Worm (Caenorhabditis elegans): ENCODE data around the gene C50E3.6.

C50E3.6 gene

ce11 chrV:7634657-7635056, 44.3 kb upstream of the C50E3.6 start, which contains the start of gene srd-31:
Gene srd-31 (minus strand): TSS chrV:7634757.
- TF ChIP-seq mcd-1 (GFP tag; IDR thresholded peaks at IDR 0.05) (no peak), aptf-2 (GFP tag; conservative IDR thresholded peaks at IDR 0.05) (no peak), C06A6.2 (GFP tag; conservative IDR thresholded peaks at IDR 0.05) (no peak), lag-1 (GFP tag; IDR thresholded peaks at IDR 0.05) (no peak), bed-2 (GFP tag; IDR thresholded peaks at IDR 0.05) (no peak), hrde-1 (tag; optimal IDR thresholded peaks at IDR 0.05; ENCODE audit: borderline replicate concordance) (no peak), efl-1 (GFP tag; optimal IDR thresholded peaks at IDR 0.05) (no peak), hmg-1.2 (GFP tag; IDR thresholded peaks at IDR 0.05) (no peak), let-607 (tag; optimal IDR thresholded peaks at IDR 0.05) (no peak), ztf-26 (tag; optimal IDR thresholded peaks at IDR 0.05) (no peak), madf-8 (GFP tag; conservative IDR thresholded peaks at IDR 0.05) (no peak), lir-1 (GFP tag; conservative IDR thresholded peaks at IDR 0.05) (no peak), aptf-3 (GFP tag; IDR thresholded peaks at IDR 0.05) (no peak), pbrm-1 (GFP tag; IDR thresholded peaks at IDR 0.05) (no peak), ets-4 (GFP tag; optimal IDR thresholded peaks at IDR 0.05) (no peak), egrh-3 (GFP tag; IDR thresholded peaks at IDR 0.05) (no peak), B0019.2 (GFP tag; conservative IDR thresholded peaks at IDR 0.05) (no peak), snpc-4 (GFP tag; optimal IDR thresholded peaks at IDR 0.05) (no peak), snpc-4 (tag; optimal IDR thresholded peaks at IDR 0.05) (no peak), him-1 (tag; optimal IDR thresholded peaks at IDR 0.05) (no peak), nhr-179 (tag; optimal IDR thresholded peaks at IDR 0.05) (no peak)

DNA sequence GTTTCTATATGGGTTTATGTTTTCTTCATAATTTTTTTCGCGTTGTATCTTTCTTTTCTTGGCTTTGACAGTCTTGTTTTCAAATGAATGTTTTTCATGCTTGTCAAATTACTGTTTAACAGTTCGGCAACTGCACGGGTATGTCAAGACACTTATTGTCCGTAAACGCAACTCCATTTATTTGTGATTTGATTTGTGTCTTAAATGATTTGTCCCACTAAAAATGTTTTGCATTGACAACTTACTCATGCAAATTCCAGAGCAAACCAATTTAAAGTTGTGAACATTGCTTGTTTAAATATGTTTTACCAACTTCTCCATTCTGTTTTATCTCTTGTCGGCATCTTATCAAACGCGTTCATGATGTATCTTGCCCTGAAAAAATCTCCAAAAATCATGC, 41.4 kb upstream of the C50E3.6 start, which contains the start of gene srd-25:
Gene srd-25, plus strand, starts transcription at position 301 of the 400 bp plus-strand sequence.
- no peak for TF ChIP-seq hmg-20 (GFP tag; IDR thresholded peaks at IDR 0.05)
- no peak for TF ChIP-seq hsf-1 (GFP tag; IDR thresholded peaks at IDR 0.05)
- no peak for TF ChIP-seq ceh-58 (GFP tag; IDR thresholded peaks at IDR 0.05)
- no peak for TF ChIP-seq hrde-1 (tag; optimal IDR thresholded peaks at IDR 0.05; ENCODE audit: borderline replicate concordance)
- TF ChIP-seq ekl-4 (GFP tag; IDR thresholded peaks at IDR 0.05): no peak
- TF ChIP-seq sdz-38 (tag; optimal IDR thresholded peaks at IDR 0.05): no peak
- TF ChIP-seq ceh-100 (GFP tag; IDR thresholded peaks at IDR 0.05): no peak
- no peak for TF ChIP-seq ceh-40 (GFP tag; IDR thresholded peaks at IDR 0.05)
- TF ChIP-seq lin-40 (tag; optimal IDR thresholded peaks at IDR 0.05): no peak
- TF ChIP-seq Y95B8A.8 (GFP tag; IDR thresholded peaks at IDR 0.05): no peak
- TF ChIP-seq let-607 (tag; optimal IDR thresholded peaks at IDR 0.05): no peak
- TF ChIP-seq ztf-25 (GFP tag; IDR thresholded peaks at IDR 0.05): no peak
- TF ChIP-seq somi-1 (GFP tag; optimal IDR thresholded peaks at IDR 0.05): no peak
- no peak for TF ChIP-seq F52B5.7 (tag; optimal IDR thresholded peaks at IDR 0.05)
- no peak for TF ChIP-seq efl-1 (GFP tag; optimal IDR thresholded peaks at IDR 0.05)
- no peak for TF ChIP-seq hlh-12 (tag; optimal IDR thresholded peaks at IDR 0.05)
- TF ChIP-seq ama-1 (optimal IDR thresholded peaks at IDR 0.05): no peak
- TF ChIP-seq ama-1 (GFP tag; optimal IDR thresholded peaks at IDR 0.05): no peak
- no peak for TF ChIP-seq him-1 (tag; optimal IDR thresholded peaks at IDR 0.05)
- TF ChIP-seq ztf-26 (tag; optimal IDR thresholded peaks at IDR 0.05): no peak
- TF ChIP-seq athp-1 (tag; optimal IDR thresholded peaks at IDR 0.05): no peak

DNA sequence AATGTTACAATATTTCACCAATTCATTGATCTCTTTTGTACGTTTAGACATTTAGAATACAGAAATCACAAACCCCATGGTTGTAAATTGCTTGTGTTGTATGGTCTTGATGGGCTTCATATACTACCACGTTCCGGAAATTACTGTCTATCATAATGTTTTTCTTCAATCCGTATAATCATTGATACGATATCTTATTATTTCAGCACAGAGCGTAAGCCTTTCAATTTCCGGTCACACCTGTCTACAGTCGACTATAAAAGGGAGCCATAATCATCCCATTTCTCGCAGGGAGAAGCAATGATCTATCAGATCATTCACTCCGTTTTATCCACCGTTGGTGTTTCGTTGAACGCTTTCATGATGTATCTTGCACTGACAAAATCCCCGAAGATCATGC, 39.1 kb upstream of the C50E3.6 start, which contains the start of gene srd-30:
Gene srd-30, plus strand, starts transcription at position 301 of the 400 bp plus-strand sequence.
- TF ChIP-seq ztf-18 (tag; optimal IDR thresholded peaks at IDR 0.05) (no peak), ZK185.1 (tag; optimal IDR thresholded peaks at IDR 0.05; ENCODE audit: poor library complexity, severe bottlenecking) (no peak), ceh-100 (GFP tag; IDR thresholded peaks at IDR 0.05) (no peak), pha-4 (tag; optimal IDR thresholded peaks at IDR 0.05) (no peak), lin-35 (GFP tag; optimal IDR thresholded peaks at IDR 0.05) (no peak), T07F8.4 (tag; optimal IDR thresholded peaks at IDR 0.05) (no peak), tbx-9 (tag; optimal IDR thresholded peaks at IDR 0.05; ENCODE audit: borderline replicate concordance) (no peak), attf-6 (GFP tag; IDR thresholded peaks at IDR 0.05) (no peak), Y56A3A.18 (GFP tag; IDR thresholded peaks at IDR 0.05) (no peak), dpl-1 (GFP tag; optimal IDR thresholded peaks at IDR 0.05) (no peak), zim-3 (tag; optimal IDR thresholded peaks at IDR 0.05) (no peak), ceh-91 (GFP tag; IDR thresholded peaks at IDR 0.05) (no peak), chd-7 (tag; optimal IDR thresholded peaks at IDR 0.05) (no peak)

All from whole organism, young adult.